Worm (Caenorhabditis elegans) whole organism, L4 larva: Measurements from ENCODE around the gene flp-17.

Experiments used
- ceh-82 ChIP-seq: sonication (generic microtip); optimal IDR thresholded peaks from 2 replicates; lab custom pipeline; 2017; ENCODE audit warnings: missing biosample characterization, missing genetic modification characterization
- hif-1 ChIP-seq, 2 experiments: sonication (generic microtip); optimal IDR thresholded peaks; 2 replicates each; lab custom pipeline; 2016 to 2017; ENCODE audit warnings: missing compliant biosample characterization in 2 of 2, missing genetic modification characterization in 2 of 2, missing genetic modification reagents in 2 of 2, missing genotype in 2 of 2, mild to moderate bottlenecking in 1 of 2
- hlh-30 ChIP-seq: sonication (generic microtip); optimal IDR thresholded peaks from 2 replicates; lab custom pipeline; 2017; ENCODE audit warnings: antibody characterized with exemption, mild to moderate bottlenecking, missing genetic modification characterization, missing compliant biosample characterization; ENCODE audit not compliant: insufficient read depth
- zfp-2 ChIP-seq: sonication (generic microtip); optimal IDR thresholded peaks from 2 replicates; lab custom pipeline; 2016; ENCODE audit warnings: mild to moderate bottlenecking, missing genetic modification characterization, missing compliant biosample characterization

DNA sequence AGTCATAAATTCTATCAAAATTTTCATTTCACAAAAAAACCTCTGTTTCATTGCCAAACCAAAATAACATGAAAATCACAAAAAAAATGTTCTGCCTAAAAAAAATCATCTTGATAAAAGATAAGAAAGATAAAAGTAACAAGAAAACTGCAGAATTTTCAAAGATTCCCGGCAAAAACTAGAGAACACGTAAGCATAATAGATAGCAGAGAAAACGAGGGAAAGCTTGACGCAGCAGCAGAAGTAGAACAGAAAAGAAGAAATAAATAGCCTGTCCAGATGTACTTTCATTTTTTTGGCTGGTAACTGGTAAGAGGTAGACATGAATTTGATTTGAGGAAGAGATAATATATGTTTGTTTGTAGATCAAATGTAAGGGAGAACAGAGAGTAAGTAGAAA lies 19.1 kb upstream of the flp-17 start:
- TF ChIP-seq hif-1 (tag; optimal IDR thresholded peaks at IDR 0.05; lab: Kevin White, UChicago) (no peak), hlh-30 (tag; lab: Kevin White, UChicago) (no peak), zfp-2 (tag; lab: Kevin White, UChicago) (no peak), ceh-82 (tag; lab: Kevin White, UChicago) (no peak)
